Worm (Caenorhabditis elegans) whole organism, L4 larva: ENCODE results near the gene Y6G8.8.

Experiments
- snpc-4 ChIP-seq: fragments of 150-350 bp; optimal IDR thresholded peaks from 2 replicates; lab custom pipeline; 2014; ENCODE audit warnings: missing biosample characterization, missing genetic modification characterization
- ztf-11 ChIP-seq: fragments of 150-350 bp; optimal IDR thresholded peaks from 2 replicates; lab custom pipeline; 2014; ENCODE audit warnings: missing biosample characterization, missing genetic modification characterization

DNA sequence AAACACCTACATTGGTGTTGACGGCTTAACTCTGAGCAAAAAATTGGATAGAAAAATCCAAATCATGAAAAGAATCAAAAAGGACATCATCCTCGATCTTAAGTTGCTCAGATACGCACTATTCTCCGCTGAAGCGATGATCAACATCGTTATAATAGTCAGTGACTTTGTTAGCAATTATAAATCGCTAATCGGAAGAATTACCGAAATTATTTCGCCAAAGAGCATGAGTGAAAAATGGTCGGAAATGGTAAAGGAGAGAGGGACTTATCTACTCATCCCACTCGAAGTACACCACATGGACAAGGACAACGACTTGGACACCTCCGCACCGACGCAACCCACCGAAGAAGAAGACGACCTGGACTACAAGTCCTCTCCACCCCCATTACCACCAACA, 40.3 kb upstream of the Y6G8.8 start:
- TF ChIP-seq ztf-11: no peak
- no peak for TF ChIP-seq snpc-4 (tag; lab: Kevin White, UChicago)
